Fruit fly (Drosophila melanogaster) whole organism, embryonic: ENCODE measurements around the gene Psa.

Experiments
- Abd-B ChIP-seq: fragments of 200-800 bp; sonication (Bioruptor generic); optimal IDR thresholded peaks from 2 replicates; lab custom pipeline; 2018; ENCODE audit warnings: missing biosample characterization, mild to moderate bottlenecking, missing genetic modification characterization, moderate library complexity
- Atf-2 ChIP-seq: fragments of 200-800 bp; sonication (Bioruptor generic); optimal IDR thresholded peaks from 2 replicates; lab custom pipeline; 2016; ENCODE audit warnings: missing biosample characterization, missing genetic modification characterization
- Bteb2 ChIP-seq: fragments of 200-800 bp; sonication (Bioruptor generic); optimal IDR thresholded peaks from 2 replicates; lab custom pipeline; 2016; ENCODE audit warnings: missing biosample characterization, missing genetic modification characterization
- CG10267 ChIP-seq: fragments of 200-800 bp; sonication (Bioruptor generic); optimal IDR thresholded peaks from 2 replicates; lab custom pipeline; 2018; ENCODE audit warnings: missing biosample characterization, mild to moderate bottlenecking, missing genetic modification characterization, moderate library complexity
- CG1233 ChIP-seq: fragments of 200-800 bp; sonication (Bioruptor generic); optimal IDR thresholded peaks from 4 replicates; lab custom pipeline; 2018; ENCODE audit warnings: missing biosample characterization, mild to moderate bottlenecking, missing genetic modification characterization
- CG13287 ChIP-seq: fragments of 200-800 bp; sonication (Bioruptor generic); IDR thresholded peaks from 2 replicates; pipeline ENCODE4 v1.3.6; 2022; ENCODE audit warnings: missing biosample characterization, missing genetic modification characterization; ENCODE audit not compliant: partially characterized antibody
- CG16863 ChIP-seq: fragments of 200-800 bp; sonication (Bioruptor generic); optimal IDR thresholded peaks from 3 replicates; lab custom pipeline; 2016; ENCODE audit warnings: missing biosample characterization, missing genetic modification characterization
- CG17385 ChIP-seq: fragments of 200-800 bp; sonication (Bioruptor generic); optimal IDR thresholded peaks from 3 replicates; lab custom pipeline; 2018; ENCODE audit warnings: missing biosample characterization, mild to moderate bottlenecking, missing genetic modification characterization
- CG17568 ChIP-seq: fragments of 200-800 bp; sonication (Bioruptor generic); optimal IDR thresholded peaks from 2 replicates; lab custom pipeline; 2018; ENCODE audit warnings: missing biosample characterization, mild to moderate bottlenecking, missing genetic modification characterization, moderate library complexity
- CG17829 ChIP-seq: fragments of 200-800 bp; optimal IDR thresholded peaks from 2 replicates; lab custom pipeline; 2019; ENCODE audit warnings: missing biosample characterization, mild to moderate bottlenecking, missing genetic modification characterization, moderate library complexity
- CG18476 ChIP-seq: fragments of 200-800 bp; sonication (Bioruptor generic); optimal IDR thresholded peaks from 2 replicates; lab custom pipeline; 2016; ENCODE audit warnings: missing biosample characterization, mild to moderate bottlenecking, missing genetic modification characterization
- CG18764 ChIP-seq: fragments of 200-800 bp; sonication (Bioruptor generic); optimal IDR thresholded peaks from 3 replicates; lab custom pipeline; 2016; ENCODE audit warnings: missing biosample characterization, missing genetic modification characterization
- CG2116 ChIP-seq: fragments of 200-800 bp; sonication (Bioruptor generic); optimal IDR thresholded peaks from 3 replicates; lab custom pipeline; 2018; ENCODE audit warnings: missing biosample characterization, mild to moderate bottlenecking, missing genetic modification characterization
- CG2199 ChIP-seq: fragments of 200-800 bp; sonication (Bioruptor generic); IDR thresholded peaks from 3 replicates; pipeline ENCODE4 v1.3.6; 2022; ENCODE audit warnings: missing biosample characterization, missing genetic modification characterization
- CG2678 ChIP-seq: fragments of 200-800 bp; sonication (Bioruptor generic); optimal IDR thresholded peaks from 3 replicates; lab custom pipeline; 2019; ENCODE audit warnings: missing biosample characterization, mild to moderate bottlenecking, missing genetic modification characterization, moderate library complexity
- CG32532 ChIP-seq: fragments of 200-800 bp; sonication (Bioruptor generic); IDR thresholded peaks from 2 replicates; pipeline ENCODE4 v1.3.6; 2022; ENCODE audit warnings: missing biosample characterization, missing genetic modification characterization
- CG32772 ChIP-seq: fragments of 200-800 bp; sonication (Bioruptor generic); IDR thresholded peaks from 2 replicates; pipeline ENCODE4 v1.3.6; 2022; ENCODE audit warnings: missing biosample characterization, missing genetic modification characterization
- CG34224 ChIP-seq: fragments of 200-800 bp; sonication (Bioruptor generic); IDR thresholded peaks from 3 replicates; pipeline ENCODE4 v1.3.6; 2022; ENCODE audit warnings: missing biosample characterization, missing genetic modification characterization; ENCODE audit not compliant: partially characterized antibody
- CG3726 ChIP-seq: fragments of 200-800 bp; sonication (Bioruptor generic); IDR thresholded peaks from 3 replicates; pipeline ENCODE4, ENCODE4 v1.3.6; 2022; ENCODE audit warnings: missing biosample characterization, missing genetic modification characterization
- CG6854 ChIP-seq: fragments of 200-800 bp; sonication (Bioruptor generic); optimal IDR thresholded peaks from 3 replicates; lab custom pipeline; 2017; ENCODE audit warnings: missing biosample characterization, mild to moderate bottlenecking, missing genetic modification characterization
- CG8281 ChIP-seq: fragments of 200-800 bp; sonication (Bioruptor generic); optimal IDR thresholded peaks from 2 replicates; lab custom pipeline; 2018; ENCODE audit warnings: missing biosample characterization, mild to moderate bottlenecking, missing genetic modification characterization, moderate library complexity
- CG9817 ChIP-seq: fragments of 200-800 bp; sonication (Bioruptor generic); optimal IDR thresholded peaks from 2 replicates; lab custom pipeline; 2018; ENCODE audit warnings: missing biosample characterization, mild to moderate bottlenecking, missing genetic modification characterization, moderate library complexity
- D19B ChIP-seq: fragments of 200-800 bp; sonication (Bioruptor generic); optimal IDR thresholded peaks from 2 replicates; lab custom pipeline; 2017; ENCODE audit warnings: missing biosample characterization, mild to moderate bottlenecking, missing genetic modification characterization
- Dip2 ChIP-seq: fragments of 200-800 bp; sonication (Bioruptor generic); IDR thresholded peaks from 2 replicates; pipeline ENCODE4 v1.3.6; 2022; ENCODE audit warnings: missing biosample characterization, missing genetic modification characterization
- HLH4C ChIP-seq: fragments of 200-800 bp; sonication (Bioruptor generic); IDR thresholded peaks from 3 replicates; pipeline ENCODE4 v1.3.6; 2022; ENCODE audit warnings: missing biosample characterization, missing genetic modification characterization; ENCODE audit not compliant: partially characterized antibody
- HmgD ChIP-seq: fragments of 200-800 bp; sonication (Bioruptor generic); optimal IDR thresholded peaks from 3 replicates; lab custom pipeline; 2016; ENCODE audit warnings: missing biosample characterization, missing genetic modification characterization
- Hmr ChIP-seq: fragments of 200-800 bp; sonication (Bioruptor generic); optimal IDR thresholded peaks from 3 replicates; lab custom pipeline; 2017; ENCODE audit warnings: mild to moderate bottlenecking, missing biosample characterization, missing genetic modification reagents, missing genetic modification characterization
- Jarid2 ChIP-seq: fragments of 200-800 bp; sonication (Bioruptor generic); optimal IDR thresholded peaks from 3 replicates; lab custom pipeline; 2017; ENCODE audit warnings: mild to moderate bottlenecking, missing biosample characterization, missing genetic modification reagents, missing genetic modification characterization
- Nf-YC ChIP-seq: fragments of 200-800 bp; optimal IDR thresholded peaks from 3 replicates; lab custom pipeline; 2019; ENCODE audit warnings: missing biosample characterization, mild to moderate bottlenecking, missing genetic modification characterization, moderate library complexity
- Oaz ChIP-seq: fragments of 200-800 bp; sonication (Bioruptor generic); IDR thresholded peaks from 2 replicates; pipeline ENCODE4 v1.3.6; 2022; ENCODE audit warnings: missing biosample characterization, missing genetic modification characterization
- Ssrp ChIP-seq: fragments of 200-800 bp; sonication (Bioruptor generic); optimal IDR thresholded peaks from 2 replicates; lab custom pipeline; 2018; ENCODE audit warnings: missing biosample characterization, mild to moderate bottlenecking, missing genetic modification characterization, moderate library complexity
- ab ChIP-seq: fragments of 200-800 bp; sonication (Bioruptor generic); optimal IDR thresholded peaks from 2 replicates; lab custom pipeline; 2016; ENCODE audit warnings: missing biosample characterization, missing genetic modification characterization
- al ChIP-seq: fragments of 200-800 bp; sonication (Bioruptor generic); IDR thresholded peaks from 2 replicates; pipeline ENCODE4 v1.3.6; 2022; ENCODE audit warnings: missing biosample characterization, missing genetic modification characterization
- chinmo ChIP-seq: fragments of 200-800 bp; sonication (Bioruptor generic); IDR thresholded peaks from 4 replicates; pipeline ENCODE4 v1.3.6; 2022; ENCODE audit warnings: missing biosample characterization, missing genetic modification characterization; ENCODE audit not compliant: partially characterized antibody
- crol ChIP-seq: fragments of 200-800 bp; sonication (Bioruptor generic); IDR thresholded peaks from 2 replicates; pipeline ENCODE4 v1.3.6; 2022; ENCODE audit warnings: missing biosample characterization, missing genetic modification characterization
- crp ChIP-seq, 2 experiments: fragments of 200-800 bp; sonication (Bioruptor generic); optimal IDR thresholded peaks; 2 replicates in 1 of 2; 3 replicates in 1 of 2; lab custom pipeline; 2017; ENCODE audit warnings: missing biosample characterization in 2 of 2, missing genetic modification characterization in 2 of 2, mild to moderate bottlenecking in 1 of 2, moderate library complexity in 1 of 2
- esg ChIP-seq: fragments of 200-800 bp; sonication (Bioruptor generic); conservative IDR thresholded peaks from 2 replicates; pipeline ENCODE4 v1.3.6; 2022; ENCODE audit warnings: missing biosample characterization, missing genetic modification characterization
- fd64A ChIP-seq: fragments of 200-800 bp; sonication (Bioruptor generic); optimal IDR thresholded peaks from 3 replicates; lab custom pipeline; 2018; ENCODE audit warnings: missing biosample characterization, mild to moderate bottlenecking, missing genetic modification characterization
- hb ChIP-seq: fragments of 200-800 bp; sonication (Bioruptor generic); IDR thresholded peaks from 3 replicates; pipeline ENCODE4 v1.3.6; 2022; ENCODE audit warnings: missing biosample characterization, missing genetic modification characterization; ENCODE audit not compliant: partially characterized antibody
- inv ChIP-seq: fragments of 200-800 bp; sonication (Bioruptor generic); IDR thresholded peaks from 2 replicates; pipeline ENCODE4 v1.3.6; 2022; ENCODE audit warnings: missing biosample characterization, missing genetic modification characterization; ENCODE audit not compliant: partially characterized antibody
- luna ChIP-seq: fragments of 200-800 bp; sonication (Bioruptor generic); optimal IDR thresholded peaks from 2 replicates; lab custom pipeline; 2016; ENCODE audit warnings: missing biosample characterization, missing genetic modification characterization
- odd ChIP-seq: fragments of 200-800 bp; sonication (Bioruptor generic); optimal IDR thresholded peaks from 2 replicates; lab custom pipeline; 2017; ENCODE audit warnings: missing biosample characterization, mild to moderate bottlenecking, missing genetic modification characterization
- peb ChIP-seq: fragments of 200-800 bp; sonication (Bioruptor generic); IDR thresholded peaks from 2 replicates; pipeline ENCODE4 v1.3.6; 2022; ENCODE audit warnings: missing biosample characterization, missing genetic modification characterization
- pfk ChIP-seq: fragments of 200-800 bp; sonication (Bioruptor generic); optimal IDR thresholded peaks from 2 replicates; lab custom pipeline; 2018; ENCODE audit warnings: missing biosample characterization, mild to moderate bottlenecking, missing genetic modification characterization, moderate library complexity
- pzg ChIP-seq: fragments of 200-800 bp; sonication (Bioruptor generic); optimal IDR thresholded peaks from 3 replicates; lab custom pipeline; 2018; ENCODE audit warnings: missing biosample characterization, mild to moderate bottlenecking, missing genetic modification characterization, moderate library complexity
- ranshi ChIP-seq: fragments of 200-800 bp; sonication (Bioruptor generic); IDR thresholded peaks from 2 replicates; pipeline ENCODE4 v1.3.6; 2022; ENCODE audit warnings: missing biosample characterization, missing genetic modification characterization
- stwl ChIP-seq: fragments of 200-800 bp; sonication (Bioruptor generic); optimal IDR thresholded peaks from 3 replicates; lab custom pipeline; 2018; ENCODE audit warnings: missing biosample characterization, mild to moderate bottlenecking, missing genetic modification characterization, moderate library complexity
- tgo ChIP-seq: fragments of 200-800 bp; sonication (Bioruptor generic); IDR thresholded peaks from 3 replicates; pipeline ENCODE4 v1.3.6; 2022; ENCODE audit warnings: missing biosample characterization, missing genetic modification characterization

The Psa gene

dm6 chr3L:1546349-1547116 is 43.9 kb downstream of the Psa start (continued):
- TF ChIP-seq CG32772 (GFP tag; lab: Robert Waterston, UW) (no peak), Dip2 (GFP tag; lab: Robert Waterston, UW) (no peak), CG9817 (tag; lab: Kevin White, UChicago) (no peak), crol (peak; percentile 66; the same call in 1 of the 2 replicates), CG18476 (GFP tag; lab: Kevin White, UChicago) (no peak), CG2199 (GFP tag; lab: Robert Waterston, UW) (no peak), luna (GFP tag; lab: Kevin White, UChicago) (no peak), ab (GFP tag; lab: Kevin White, UChicago) (no peak), CG1233 (no peak), peb (GFP tag; lab: Robert Waterston, UW) (no peak), Hmr (no peak), CG17568 (GFP tag; lab: Kevin White, UChicago) (peak; percentile 17), HmgD (GFP tag; lab: Kevin White, UChicago) (no peak), CG32532 (GFP tag; lab: Robert Waterston, UW) (0 out of 2 replicates have a peak, but pooled peaks have one; percentile 4), Atf-2 (no peak), tgo (GFP tag; lab: Robert Waterston, UW) (no peak), CG6854 (GFP tag; lab: Kevin White, UChicago) (no peak), chinmo (GFP tag; lab: Robert Waterston, UW) (0 out of 4 replicates have a peak, but pooled peaks have one; percentile 78), stwl (tag; lab: Kevin White, UChicago) (no peak), fd64A (GFP tag; lab: Kevin White, UChicago) (no peak), CG2678 (peak; percentile 0), CG2116 (no peak), crp (GFP tag; optimal IDR thresholded peaks at IDR 0.05; lab: Kevin White, UChicago) (peak in 1 of 2 experiments; percentile 78), odd (GFP tag; lab: Kevin White, UChicago) (no peak), Abd-B (GFP tag; lab: Kevin White, UChicago) (no peak), Jarid2 (GFP tag; lab: Kevin White, UChicago) (no peak), CG3726 (GFP tag; lab: Robert Waterston, UW) (no peak), inv (GFP tag; lab: Robert Waterston, UW) (no peak), hb (GFP tag; lab: Robert Waterston, UW) (no peak), Ssrp (tag; lab: Kevin White, UChicago) (no peak), CG17385 (no peak), CG16863 (no peak), CG10267 (no peak), CG34224 (0 out of 3 replicates have a peak, but pooled peaks have one; percentile 21), CG18764 (no peak), al (GFP tag; lab: Robert Waterston, UW) (no peak), pfk (GFP tag; lab: Kevin White, UChicago) (peak; percentile 27), CG8281 (tag; lab: Kevin White, UChicago) (no peak), CG13287 (GFP tag; lab: Robert Waterston, UW) (no peak), pzg (GFP tag; lab: Kevin White, UChicago) (no peak), CG17829 (tag; lab: Kevin White, UChicago) (no peak), HLH4C (GFP tag; lab: Robert Waterston, UW) (no peak), Nf-YC (no peak), D19B (no peak), Bteb2 (no peak), Oaz (GFP tag; lab: Robert Waterston, UW) (no peak), ranshi (GFP tag; lab: Robert Waterston, UW) (no peak), esg (GFP tag; lab: Robert Waterston, UW) (no peak)
